Worm (Caenorhabditis elegans) whole organism, mixed stage, embryonic: ENCODE measurements around the gene F40G12.6.

Experiments
- mep-1 ChIP-seq: fragments of 150-350 bp; optimal IDR thresholded peaks from 2 replicates; lab custom pipeline; 2017; ENCODE audit warnings: missing biosample characterization, missing genetic modification reagents, missing genetic modification characterization, inconsistent platforms
- nhr-237 ChIP-seq: fragments of 150-350 bp; optimal IDR thresholded peaks from 2 replicates; lab custom pipeline; 2014; ENCODE audit warnings: missing biosample characterization, missing genetic modification characterization
- nhr-28 ChIP-seq: fragments of 150-350 bp; optimal IDR thresholded peaks from 2 replicates; lab custom pipeline; 2014; ENCODE audit warnings: missing biosample characterization, missing genetic modification characterization
- sptf-1 ChIP-seq: sonication (generic microtip); optimal IDR thresholded peaks from 2 replicates; lab custom pipeline; 2017; ENCODE audit warnings: mild to moderate bottlenecking, missing genetic modification characterization, moderate library complexity, missing compliant biosample characterization
- unc-62 ChIP-seq: fragments of 150-350 bp; optimal IDR thresholded peaks from 2 replicates; lab custom pipeline; 2014; ENCODE audit warnings: missing biosample characterization, missing genetic modification reagents, missing genetic modification characterization

- TF ChIP-seq nhr-28 (tag; lab: Kevin White, UChicago): no peak
- TF ChIP-seq mep-1 (tag; lab: Kevin White, UChicago): no peak
- no peak for TF ChIP-seq unc-62 (GFP tag; lab: Kevin White, UChicago)
- no peak for TF ChIP-seq nhr-237 (tag; lab: Kevin White, UChicago)
- TF ChIP-seq sptf-1 (tag; lab: Kevin White, UChicago): no peak
Observed at ce11 chrV:14319101-14319781, 46.3 kb upstream of the F40G12.6 start, which contains the start of gene F47B8.13.
